Fruit fly (Drosophila melanogaster): Measurements from ENCODE around the gene Cyp1.

dm6 chrX:16279340-16279941 lies 40.7 kb downstream of the Cyp1 start:
- peak; percentile 86 for TF ChIP-seq CG1621 (tag; optimal IDR thresholded peaks at IDR 0.05)
- peak; percentile 65 to 79 for TF ChIP-seq salr (GFP tag; optimal IDR thresholded peaks at IDR 0.05)
- peak; percentile 75 for TF ChIP-seq CG8119 (GFP tag; IDR thresholded peaks at IDR 0.05)
- TF ChIP-seq CG6808 (GFP tag; optimal IDR thresholded peaks at IDR 0.05), result peak; percentile 76
- peak; percentile 74 for TF ChIP-seq Lpt (GFP tag; optimal IDR thresholded peaks at IDR 0.05)
- TF ChIP-seq fkh (GFP tag; optimal IDR thresholded peaks at IDR 0.05), result peak; percentile 61
